Fruit fly (Drosophila melanogaster) whole organism, embryonic: ENCODE results near the gene CG9021.

Experiments
- Atf6 ChIP-seq: fragments of 200-800 bp; sonication (Bioruptor generic); IDR thresholded peaks from 2 replicates; pipeline ENCODE4 v1.3.6; 2022; ENCODE audit warnings: missing biosample characterization, missing genetic modification characterization
- CG10431 ChIP-seq: fragments of 200-800 bp; sonication (Bioruptor generic); optimal IDR thresholded peaks from 3 replicates; lab custom pipeline; 2018; ENCODE audit warnings: missing biosample characterization, mild to moderate bottlenecking, missing genetic modification characterization
- CG10543 ChIP-seq: fragments of 200-800 bp; sonication (Bioruptor generic); optimal IDR thresholded peaks from 3 replicates; lab custom pipeline; 2017; ENCODE audit warnings: missing biosample characterization, mild to moderate bottlenecking, missing genetic modification characterization, moderate library complexity
- CG12659 ChIP-seq: fragments of 200-800 bp; sonication (Bioruptor generic); optimal IDR thresholded peaks from 3 replicates; lab custom pipeline; 2017; ENCODE audit warnings: mild to moderate bottlenecking, missing biosample characterization, missing genetic modification reagents, missing genetic modification characterization
- CG12942 ChIP-seq: fragments of 200-800 bp; sonication (Bioruptor generic); optimal IDR thresholded peaks from 3 replicates; lab custom pipeline; 2016; ENCODE audit warnings: missing biosample characterization, missing genetic modification characterization
- CG1529 ChIP-seq: fragments of 200-800 bp; sonication (Bioruptor generic); optimal IDR thresholded peaks from 3 replicates; lab custom pipeline; 2018; ENCODE audit warnings: missing biosample characterization, missing genetic modification characterization
- CG15696 ChIP-seq: fragments of 200-800 bp; sonication (Bioruptor generic); optimal IDR thresholded peaks from 2 replicates; lab custom pipeline; 2019; ENCODE audit warnings: missing biosample characterization, mild to moderate bottlenecking, missing genetic modification characterization, moderate library complexity
- CG17328 ChIP-seq: fragments of 200-800 bp; sonication (Bioruptor generic); IDR thresholded peaks from 2 replicates; pipeline ENCODE4 v1.3.6; 2022; ENCODE audit warnings: missing biosample characterization, missing genetic modification characterization
- CG17912 ChIP-seq: fragments of 200-800 bp; sonication (Bioruptor generic); optimal IDR thresholded peaks from 2 replicates; lab custom pipeline; 2018; ENCODE audit warnings: missing biosample characterization, mild to moderate bottlenecking, missing genetic modification characterization
- CG18262 ChIP-seq: fragments of 200-800 bp; optimal IDR thresholded peaks from 3 replicates; lab custom pipeline; 2019; ENCODE audit warnings: missing biosample characterization, mild to moderate bottlenecking, missing genetic modification characterization, moderate library complexity
- CG1832 ChIP-seq: fragments of 200-800 bp; sonication (Bioruptor generic); optimal IDR thresholded peaks from 2 replicates; lab custom pipeline; 2017; ENCODE audit warnings: missing biosample characterization, mild to moderate bottlenecking, missing genetic modification characterization, inconsistent platforms
- CG32532 ChIP-seq: fragments of 200-800 bp; sonication (Bioruptor generic); IDR thresholded peaks from 2 replicates; pipeline ENCODE4 v1.3.6; 2022; ENCODE audit warnings: missing biosample characterization, missing genetic modification characterization
- CG3838 ChIP-seq: fragments of 200-800 bp; sonication (Bioruptor generic); optimal IDR thresholded peaks from 3 replicates; lab custom pipeline; 2016; ENCODE audit warnings: missing biosample characterization, missing genetic modification characterization
- CG4328 ChIP-seq: fragments of 200-800 bp; sonication (Bioruptor generic); optimal IDR thresholded peaks from 3 replicates; lab custom pipeline; 2017; ENCODE audit warnings: missing biosample characterization, missing genetic modification reagents, missing genetic modification characterization
- CG5245 ChIP-seq: fragments of 200-800 bp; sonication (Bioruptor generic); optimal IDR thresholded peaks from 3 replicates; lab custom pipeline; 2016; ENCODE audit warnings: missing biosample characterization, missing genetic modification characterization
- CG5953 ChIP-seq: fragments of 200-800 bp; sonication (Bioruptor generic); IDR thresholded peaks from 2 replicates; pipeline ENCODE4 v1.3.6; 2022; ENCODE audit warnings: missing biosample characterization, missing genetic modification characterization
- CG7372 ChIP-seq: fragments of 200-800 bp; sonication (Bioruptor generic); IDR thresholded peaks from 2 replicates; pipeline ENCODE4 v1.3.6; 2022; ENCODE audit warnings: missing biosample characterization, missing genetic modification characterization
- CG8924 ChIP-seq: fragments of 200-800 bp; optimal IDR thresholded peaks from 3 replicates; lab custom pipeline; 2019; ENCODE audit warnings: missing biosample characterization, mild to moderate bottlenecking, missing genetic modification characterization, moderate library complexity
- CG9215 ChIP-seq: fragments of 200-800 bp; sonication (Bioruptor generic); IDR thresholded peaks from 2 replicates; pipeline ENCODE4 v1.3.6; 2022; ENCODE audit warnings: missing biosample characterization, missing genetic modification characterization
- D19A ChIP-seq: fragments of 200-800 bp; optimal IDR thresholded peaks from 3 replicates; lab custom pipeline; 2019; ENCODE audit warnings: missing biosample characterization, mild to moderate bottlenecking, missing genetic modification characterization, moderate library complexity
- Dad ChIP-seq: fragments of 200-800 bp; sonication (Bioruptor generic); optimal IDR thresholded peaks from 3 replicates; lab custom pipeline; 2016; ENCODE audit warnings: missing biosample characterization, missing genetic modification characterization
- Dip2 ChIP-seq: fragments of 200-800 bp; sonication (Bioruptor generic); IDR thresholded peaks from 2 replicates; pipeline ENCODE4 v1.3.6; 2022; ENCODE audit warnings: missing biosample characterization, missing genetic modification characterization
- Drgx ChIP-seq: fragments of 200-800 bp; sonication (Bioruptor generic); IDR thresholded peaks from 2 replicates; pipeline ENCODE4 v1.3.6; 2022; ENCODE audit warnings: missing biosample characterization, missing genetic modification characterization
- Ets65A ChIP-seq: fragments of 200-800 bp; sonication (Bioruptor generic); peaks from one replicate; lab custom pipeline; 2016; ENCODE audit warnings: missing biosample characterization, missing genetic modification characterization
- Lpt ChIP-seq: fragments of >200 bp; optimal IDR thresholded peaks from 2 replicates; lab custom pipeline; 2018; ENCODE audit warnings: missing biosample characterization, missing genetic modification characterization
- Med ChIP-seq: fragments of 200-800 bp; sonication (Bioruptor generic); peaks from one replicate; lab custom pipeline; 2016; ENCODE audit warnings: missing biosample characterization, missing genetic modification characterization, mild to moderate bottlenecking, inconsistent platforms, moderate library complexity
- Mes4 ChIP-seq: fragments of 200-800 bp; sonication (Bioruptor generic); optimal IDR thresholded peaks from 2 replicates; lab custom pipeline; 2016; ENCODE audit warnings: missing biosample characterization, missing genetic modification characterization
- Oli ChIP-seq: fragments of 200-800 bp; sonication (Bioruptor generic); optimal IDR thresholded peaks from 2 replicates; lab custom pipeline; 2018; ENCODE audit warnings: missing biosample characterization, mild to moderate bottlenecking, missing genetic modification characterization, moderate library complexity
- Optix ChIP-seq: fragments of 200-800 bp; sonication (Bioruptor generic); IDR thresholded peaks from 3 replicates; pipeline ENCODE4 v1.3.6; 2022; ENCODE audit warnings: missing biosample characterization, missing genetic modification characterization
- Six4 ChIP-seq: fragments of 200-800 bp; sonication (Bioruptor generic); optimal IDR thresholded peaks from 2 replicates; lab custom pipeline; 2016; ENCODE audit warnings: missing biosample characterization, missing genetic modification characterization
- Taf1 ChIP-seq: fragments of 200-800 bp; sonication (Bioruptor generic); IDR thresholded peaks from 2 replicates; pipeline ENCODE4 v1.3.6; 2022; ENCODE audit warnings: missing biosample characterization, missing genetic modification characterization
- Xrp1 ChIP-seq: fragments of 200-800 bp; sonication (Bioruptor generic); IDR thresholded peaks from 2 replicates; pipeline ENCODE4 v1.3.6; 2022; ENCODE audit warnings: missing biosample characterization, missing genetic modification characterization
- ac ChIP-seq: fragments of 200-800 bp; sonication (Bioruptor generic); optimal IDR thresholded peaks from 3 replicates; lab custom pipeline; 2017; ENCODE audit warnings: missing biosample characterization, mild to moderate bottlenecking, missing genetic modification characterization
- cato ChIP-seq: fragments of 200-800 bp; sonication (Bioruptor generic); optimal IDR thresholded peaks from 2 replicates; lab custom pipeline; 2016; ENCODE audit warnings: missing biosample characterization, missing genetic modification characterization, borderline replicate concordance
- chm ChIP-seq: fragments of 200-800 bp; sonication (Bioruptor generic); IDR thresholded peaks from 2 replicates; pipeline ENCODE4 v1.3.6; 2022; ENCODE audit warnings: missing biosample characterization, missing genetic modification characterization
- ci ChIP-seq: fragments of 200-800 bp; sonication (Bioruptor generic); IDR thresholded peaks from 3 replicates; pipeline ENCODE4 v1.3.6; 2022; ENCODE audit warnings: missing biosample characterization, missing genetic modification characterization
- croc ChIP-seq: fragments of 200-800 bp; sonication (Bioruptor generic); conservative IDR thresholded peaks from 3 replicates; pipeline ENCODE4 v1.3.6; 2022; ENCODE audit warnings: missing biosample characterization, missing genetic modification characterization
- da ChIP-seq: fragments of 200-800 bp; sonication (Bioruptor generic); optimal IDR thresholded peaks from 2 replicates; lab custom pipeline; 2016; ENCODE audit warnings: missing biosample characterization, missing genetic modification characterization
- ewg ChIP-seq: fragments of 200-800 bp; sonication (Bioruptor generic); optimal IDR thresholded peaks from 3 replicates; lab custom pipeline; 2017; ENCODE audit warnings: mild to moderate bottlenecking, missing biosample characterization, missing genetic modification reagents, missing genetic modification characterization
- gem ChIP-seq: fragments of 200-800 bp; sonication (Bioruptor generic); optimal IDR thresholded peaks from 2 replicates; lab custom pipeline; 2019; ENCODE audit warnings: missing biosample characterization, mild to moderate bottlenecking, missing genetic modification characterization, moderate library complexity
- grau ChIP-seq: fragments of 200-800 bp; optimal IDR thresholded peaks from 3 replicates; lab custom pipeline; 2019; ENCODE audit warnings: missing biosample characterization, mild to moderate bottlenecking, missing genetic modification characterization, moderate library complexity
- gsb ChIP-seq: fragments of 200-800 bp; sonication (Bioruptor generic); IDR thresholded peaks from 2 replicates; pipeline ENCODE4 v1.3.6; 2022; ENCODE audit warnings: missing biosample characterization, missing genetic modification characterization
- knrl ChIP-seq: fragments of 200-800 bp; sonication (Bioruptor generic); IDR thresholded peaks from 3 replicates; pipeline ENCODE4 v1.3.6; 2022; ENCODE audit warnings: missing biosample characterization, missing genetic modification characterization; ENCODE audit not compliant: partially characterized antibody
- nom ChIP-seq: fragments of 200-800 bp; sonication (Bioruptor generic); optimal IDR thresholded peaks from 2 replicates; lab custom pipeline; 2017; ENCODE audit warnings: missing biosample characterization, missing genetic modification characterization, mild to moderate bottlenecking, moderate library complexity, missing genetic modification reagents
- pnt ChIP-seq: fragments of 200-800 bp; sonication (Bioruptor generic); optimal IDR thresholded peaks from 3 replicates; lab custom pipeline; 2016; ENCODE audit warnings: missing biosample characterization, missing genetic modification characterization
- ranshi ChIP-seq: fragments of 200-800 bp; sonication (Bioruptor generic); IDR thresholded peaks from 2 replicates; pipeline ENCODE4 v1.3.6; 2022; ENCODE audit warnings: missing biosample characterization, missing genetic modification characterization
- salm ChIP-seq: fragments of 200-800 bp; sonication (Bioruptor generic); optimal IDR thresholded peaks from 2 replicates; lab custom pipeline; 2018; ENCODE audit warnings: missing biosample characterization, mild to moderate bottlenecking, missing genetic modification characterization
- schlank ChIP-seq: fragments of 200-800 bp; sonication (Bioruptor generic); optimal IDR thresholded peaks from 2 replicates; lab custom pipeline; 2018; ENCODE audit warnings: missing biosample characterization, mild to moderate bottlenecking, missing genetic modification characterization
- shn ChIP-seq: fragments of 200-800 bp; sonication (Bioruptor generic); optimal IDR thresholded peaks from 3 replicates; lab custom pipeline; 2016; ENCODE audit warnings: missing biosample characterization, missing genetic modification characterization
- zen2 ChIP-seq: fragments of 200-800 bp; sonication (Bioruptor generic); IDR thresholded peaks from 3 replicates; pipeline ENCODE4 v1.3.6; 2022; ENCODE audit warnings: missing biosample characterization, missing genetic modification characterization; ENCODE audit not compliant: partially characterized antibody

The CG9021 gene

DNA sequence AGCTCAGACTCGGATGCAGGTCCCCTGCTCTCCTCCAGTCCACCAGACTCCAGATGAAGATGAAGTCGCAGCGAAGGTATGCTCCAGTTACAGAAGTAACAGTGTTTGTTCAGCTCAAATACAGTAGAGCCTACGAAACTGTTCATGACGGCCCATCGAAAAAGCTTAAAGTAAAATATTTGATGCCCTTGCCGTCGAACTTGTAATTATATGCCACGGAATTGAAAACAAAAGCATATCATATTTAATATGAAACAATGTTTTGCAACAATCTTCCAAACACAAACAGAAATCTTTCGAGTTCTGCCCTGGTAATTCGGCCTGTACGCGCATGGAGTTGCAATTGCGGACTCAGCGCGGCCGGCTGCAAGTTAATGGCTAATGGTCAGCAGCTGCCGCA, 23.3 kb downstream of the CG9021 start:
- TF ChIP-seq gem (tag; lab: Kevin White, UChicago) (peak; percentile 10), grau (tag; lab: Kevin White, UChicago) (peak; percentile 57), ci (peak; percentile 3; the same call in 1 of the 3 replicates), Med (peak; percentile 19), Xrp1 (GFP tag; lab: Robert Waterston, UW) (0 out of 2 replicates have a peak, but pooled peaks have one; percentile 7), CG10431 (GFP tag; lab: Kevin White, UChicago) (no peak), Drgx (GFP tag; lab: Robert Waterston, UW) (peak; percentile 33; the same call in 1 of the 2 replicates), CG17912 (GFP tag; lab: Kevin White, UChicago) (no peak), chm (GFP tag; lab: Robert Waterston, UW) (peak; percentile 23; the same call in 1 of the 2 replicates), Atf6 (GFP tag; lab: Robert Waterston, UW) (no peak), croc (GFP tag; lab: Robert Waterston, UW) (no peak), ranshi (GFP tag; lab: Robert Waterston, UW) (0 out of 2 replicates have a peak, but pooled peaks have one; percentile 6), Ets65A (peak; percentile 40), CG7372 (no peak), Six4 (no peak), salm (tag; lab: Kevin White, UChicago) (no peak)
- TF ChIP-seq, all 482 proteins: peak for 9

DNA sequence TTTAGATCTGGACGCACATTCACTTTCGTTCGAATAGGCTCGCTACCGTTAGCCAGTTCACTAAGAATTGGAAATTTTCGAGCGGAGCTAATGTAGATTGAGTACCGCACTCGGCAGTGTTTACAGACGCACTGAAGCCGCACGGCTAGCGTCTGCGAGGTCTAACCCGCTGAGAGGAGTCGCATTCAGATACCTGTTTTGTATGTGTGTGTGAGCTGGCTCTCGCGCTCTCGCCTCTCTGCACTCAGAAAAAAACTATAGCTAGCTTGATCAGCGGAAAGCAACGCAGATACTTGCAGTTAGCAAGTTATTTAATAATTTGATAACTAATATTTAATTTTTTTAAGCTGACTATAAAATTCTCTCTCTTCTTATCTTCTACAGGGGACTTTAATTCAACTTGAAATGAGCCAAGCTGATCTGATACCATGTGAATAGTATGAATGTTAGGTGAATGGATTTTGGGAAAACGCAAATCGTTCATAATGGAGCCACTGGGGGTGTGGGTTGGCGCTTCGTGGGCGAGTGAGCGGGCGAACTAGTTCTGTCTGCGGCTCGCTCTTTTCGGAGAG, 25.0 kb downstream of the CG9021 start, which contains the start of gene rau:
rau (minus strand) TSS at position 136 of the 572 bp plus-strand sequence.
- TF ChIP-seq CG12942 (GFP tag; lab: Kevin White, UChicago) (peak; percentile 20), gsb (GFP tag; lab: Robert Waterston, UW) (peak; percentile 56; the same call in 1 of the 2 replicates), CG12659 (GFP tag; lab: Kevin White, UChicago) (peak; percentile 74), Optix (GFP tag; lab: Robert Waterston, UW) (no peak; the same call in 1 of the 3 replicates), CG1529 (GFP tag; lab: Kevin White, UChicago) (peak; percentile 80), CG15696 (tag; lab: Kevin White, UChicago) (peak; percentile 79), CG8924 (peak; percentile 84), da (GFP tag; lab: Kevin White, UChicago) (no peak), CG17328 (GFP tag; lab: Robert Waterston, UW) (peak; percentile 58), Taf1 (GFP tag; lab: Robert Waterston, UW) (peak; percentile 52; the same call in 1 of the 2 replicates), zen2 (GFP tag; lab: Robert Waterston, UW) (no peak; the same call in 2 of the 3 replicates), CG18262 (tag; lab: Kevin White, UChicago) (peak; percentile 85), CG9215 (GFP tag; lab: Robert Waterston, UW) (peak; percentile 70), Oli (tag; lab: Kevin White, UChicago) (peak; percentile 72), D19A (tag; lab: Kevin White, UChicago) (peak; percentile 73), Dad (no peak), schlank (tag; lab: Kevin White, UChicago) (peak; percentile 3), CG3838 (GFP tag; lab: Kevin White, UChicago) (no peak), pnt (GFP tag; lab: Kevin White, UChicago) (no peak), nom (GFP tag; lab: Kevin White, UChicago) (peak; percentile 65), Mes4 (peak; percentile 2), cato (GFP tag; lab: Kevin White, UChicago) (peak; percentile 17), ac (peak; percentile 41), CG5953 (GFP tag; lab: Robert Waterston, UW) (no peak), CG5245 (GFP tag; lab: Kevin White, UChicago) (peak; percentile 29), CG32532 (GFP tag; lab: Robert Waterston, UW) (peak; percentile 76), CG10543 (GFP tag; lab: Kevin White, UChicago) (peak; percentile 89), ewg (peak; percentile 60), CG1832 (GFP tag; lab: Kevin White, UChicago) (no peak), CG4328 (peak; percentile 70), knrl (GFP tag; lab: Robert Waterston, UW) (peak; percentile 31; the same call in 1 of the 3 replicates), shn (peak; percentile 4), Dip2 (no peak), Lpt (GFP tag; lab: Kevin White, UChicago) (no peak)
